Worm (Caenorhabditis elegans) whole organism, midembryonic: ENCODE measurements around the gene C35D10.10.

Experiments
- tab-1 ChIP-seq: fragments of 200-800 bp; sonication (Bioruptor generic); IDR thresholded peaks from 2 replicates; pipeline ENCODE4 v1.3.6; 2022; ENCODE audit warnings: missing genetic modification characterization, missing compliant biosample characterization
- ztf-29 ChIP-seq: fragments of 200-800 bp; sonication (Bioruptor generic); IDR thresholded peaks from 2 replicates; pipeline ENCODE4 v1.3.6; 2022; ENCODE audit warnings: missing genetic modification reagents, missing genetic modification characterization, missing compliant biosample characterization

ce11 chrIII:4883429-4883828, 21.8 kb upstream of the C35D10.10 start, which contains the start of gene clec-5:
- TF ChIP-seq ztf-29 (no peak), tab-1 (GFP tag; lab: Robert Waterston, UW) (no peak)
